Worm (Caenorhabditis elegans): Measurements from ENCODE around the gene ZC239.5.

- TF ChIP-seq nhr-12 (tag; optimal IDR thresholded peaks at IDR 0.05) (no peak), lin-39 (tag; optimal IDR thresholded peaks at IDR 0.05) (no peak), nhr-25 (tag; optimal IDR thresholded peaks at IDR 0.05) (no peak), snpc-4 (tag; optimal IDR thresholded peaks at IDR 0.05) (no peak), mab-5 (tag; optimal IDR thresholded peaks at IDR 0.05) (no peak), mdl-1 (tag; optimal IDR thresholded peaks at IDR 0.05) (no peak), blmp-1 (tag; optimal IDR thresholded peaks at IDR 0.05; ENCODE audit: insufficient read depth) (no peak), nhr-237 (tag; optimal IDR thresholded peaks at IDR 0.05) (no peak), lin-11 (tag; optimal IDR thresholded peaks at IDR 0.05) (no peak), nhr-21 (tag; optimal IDR thresholded peaks at IDR 0.05) (no peak), Y55F3AM.14 (GFP tag; optimal IDR thresholded peaks at IDR 0.05) (no peak), ceh-82 (tag; optimal IDR thresholded peaks at IDR 0.05) (no peak)
These were observed 11.3 kb downstream of the ZC239.5 start, which contains the start of gene ZC239.14 for ce11 chrII:3221730-3222129.

All from whole organism, L2 larva.